Worm (Caenorhabditis elegans): ENCODE data around the gene npp-23.

DNA sequence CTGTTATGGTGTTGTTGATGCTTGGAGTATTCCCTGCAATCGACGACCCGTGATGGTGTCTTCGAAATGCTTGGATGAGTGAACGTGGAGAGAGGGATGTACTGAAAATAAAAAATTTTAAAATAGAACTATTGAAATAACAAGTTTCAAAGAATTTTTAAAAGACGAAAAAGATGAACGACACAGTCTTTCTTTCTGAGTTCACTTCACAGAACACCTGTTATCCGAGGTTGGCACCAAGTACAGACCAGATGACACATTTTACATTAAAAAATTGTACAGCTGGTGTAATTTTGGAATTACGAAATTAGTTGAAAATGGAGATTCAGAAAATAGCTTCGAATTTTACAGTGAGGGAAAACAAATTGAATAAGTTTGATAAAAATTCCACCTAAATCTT is 49.3 kb upstream of the npp-23 start, which contains the start of gene rap-1:
- TF ChIP-seq pha-4 (tag; optimal IDR thresholded peaks at IDR 0.05) (no peak), unc-39 (tag; optimal IDR thresholded peaks at IDR 0.05) (no peak), snpc-4 (tag; optimal IDR thresholded peaks at IDR 0.05) (no peak), ztf-11 (tag; optimal IDR thresholded peaks at IDR 0.05) (no peak), ceh-39 (tag; optimal IDR thresholded peaks at IDR 0.05) (no peak), nhr-12 (tag; optimal IDR thresholded peaks at IDR 0.05) (no peak), mep-1 (tag; optimal IDR thresholded peaks at IDR 0.05) (no peak), drap-1 (GFP tag; optimal IDR thresholded peaks at IDR 0.05) (no peak), unc-120 (tag; optimal IDR thresholded peaks at IDR 0.05; ENCODE audit: poor library complexity, severe bottlenecking) (no peak), nhr-237 (tag; optimal IDR thresholded peaks at IDR 0.05) (no peak)

Data from whole organism, mixed stage, embryonic.